Worm (Caenorhabditis elegans) whole organism, L3 larva: ENCODE data around the gene cutl-29.
A peak's percentile ranks its signal among the peaks of the same experiment; 100 is the strongest.

ENCODE experiments used
- R02D3.7 ChIP-seq: fragments of 150-350 bp; optimal IDR thresholded peaks from 2 replicates; lab custom pipeline; 2014; ENCODE audit warnings: missing biosample characterization, missing genetic modification characterization
- ZK546.5 ChIP-seq: sonication (generic microtip); optimal IDR thresholded peaks from 2 replicates; lab custom pipeline; 2017; ENCODE audit warnings: missing biosample characterization, missing genetic modification characterization
- aly-2 ChIP-seq: fragments of 150-350 bp; optimal IDR thresholded peaks from 2 replicates; lab custom pipeline; 2014; ENCODE audit warnings: missing biosample characterization, missing genetic modification characterization
- ama-1 ChIP-seq: fragments of 150-350 bp; optimal IDR thresholded peaks from 2 replicates; lab custom pipeline; 2018
- ceh-16 ChIP-seq: sonication (generic microtip); optimal IDR thresholded peaks from 2 replicates; lab custom pipeline; 2017; ENCODE audit warnings: missing biosample characterization, missing genetic modification characterization
- ceh-28 ChIP-seq: fragments of 150-350 bp; optimal IDR thresholded peaks from 2 replicates; lab custom pipeline; 2014; ENCODE audit warnings: missing biosample characterization, missing genetic modification reagents, missing genetic modification characterization
- ceh-82 ChIP-seq: fragments of 150-350 bp; optimal IDR thresholded peaks from 2 replicates; lab custom pipeline; 2014; ENCODE audit warnings: missing biosample characterization, missing genetic modification characterization
- ceh-9 ChIP-seq: sonication (generic microtip); optimal IDR thresholded peaks from 2 replicates; lab custom pipeline; 2018; ENCODE audit warnings: missing biosample characterization, missing genetic modification characterization
- daf-12 ChIP-seq: fragments of 150-350 bp; optimal IDR thresholded peaks from 2 replicates; lab custom pipeline; 2014; ENCODE audit warnings: missing biosample characterization, missing genetic modification reagents, missing genetic modification characterization
- egl-27 ChIP-seq: sonication (generic microtip); optimal IDR thresholded peaks from 4 replicates; lab custom pipeline; 2017; ENCODE audit warnings: missing biosample characterization, missing genetic modification reagents, missing genetic modification characterization
- egl-5 ChIP-seq: fragments of 150-350 bp; optimal IDR thresholded peaks from 2 replicates; lab custom pipeline; 2017; ENCODE audit warnings: missing biosample characterization, missing genetic modification reagents, missing genetic modification characterization, inconsistent platforms
- elt-1 ChIP-seq: fragments of 150-350 bp; optimal IDR thresholded peaks from 2 replicates; lab custom pipeline; 2014; ENCODE audit warnings: missing biosample characterization, missing genetic modification characterization
- elt-2 ChIP-seq: sonication (generic microtip); optimal IDR thresholded peaks from 2 replicates; lab custom pipeline; 2016; ENCODE audit warnings: missing genetic modification reagents, mild to moderate bottlenecking, missing genetic modification characterization, missing compliant biosample characterization
- elt-3 ChIP-seq, 3 experiments: fragments of 150-350 bp in 1 of 3; sonication (generic microtip) in 2 of 3; optimal IDR thresholded peaks; 2 replicates in 2 of 3; 4 replicates in 1 of 3; lab custom pipeline; 2014 to 2017; ENCODE audit warnings: missing biosample characterization in 3 of 3, missing genetic modification characterization in 3 of 3
- eor-1 ChIP-seq, 2 experiments: fragments of 150-350 bp; optimal IDR thresholded peaks; 2 replicates each; lab custom pipeline; 2014 to 2018; ENCODE audit warnings: missing biosample characterization in 2 of 2, missing genetic modification characterization in 2 of 2
- fkh-10 ChIP-seq: sonication (generic microtip); optimal IDR thresholded peaks from 2 replicates; lab custom pipeline; 2017; ENCODE audit warnings: missing biosample characterization, missing genetic modification reagents, missing genetic modification characterization
- fkh-2 ChIP-seq: fragments of 150-350 bp; optimal IDR thresholded peaks from 2 replicates; lab custom pipeline; 2014; ENCODE audit warnings: missing biosample characterization, missing genetic modification reagents, missing genetic modification characterization
- fos-1 ChIP-seq: fragments of 150-350 bp; optimal IDR thresholded peaks from 2 replicates; lab custom pipeline; 2014; ENCODE audit warnings: missing biosample characterization, missing genetic modification characterization
- hmg-11 ChIP-seq: sonication (generic microtip); optimal IDR thresholded peaks from 2 replicates; lab custom pipeline; 2016; ENCODE audit warnings: missing genetic modification characterization, missing compliant biosample characterization
- jun-1 ChIP-seq: fragments of 150-350 bp; optimal IDR thresholded peaks from 2 replicates; lab custom pipeline; 2014; ENCODE audit warnings: missing biosample characterization, missing genetic modification reagents, missing genetic modification characterization
- lin-15B ChIP-seq: fragments of 150-350 bp; optimal IDR thresholded peaks from 2 replicates; lab custom pipeline; 2014; ENCODE audit warnings: missing biosample characterization, missing genetic modification characterization
- lin-39 ChIP-seq: fragments of 150-350 bp; optimal IDR thresholded peaks from 2 replicates; lab custom pipeline; 2018; ENCODE audit warnings: missing biosample characterization, missing genetic modification reagents, missing genetic modification characterization
- lsy-12 ChIP-seq: sonication (generic microtip); optimal IDR thresholded peaks from 2 replicates; lab custom pipeline; 2016; ENCODE audit warnings: mild to moderate bottlenecking, missing genetic modification characterization, missing compliant biosample characterization
- mdl-1 ChIP-seq: fragments of 150-350 bp; optimal IDR thresholded peaks from 2 replicates; lab custom pipeline; 2014; ENCODE audit warnings: missing biosample characterization, missing genetic modification characterization
- mml-1 ChIP-seq: fragments of 150-350 bp; sonication (generic microtip); optimal IDR thresholded peaks from 3 replicates; lab custom pipeline; 2014; ENCODE audit warnings: missing biosample characterization, missing genetic modification characterization
- nfya-1 ChIP-seq: sonication (generic microtip); optimal IDR thresholded peaks from 2 replicates; lab custom pipeline; 2017; ENCODE audit warnings: missing genetic modification characterization, mild to moderate bottlenecking, missing compliant biosample characterization, antibody characterized with exemption, moderate library complexity; ENCODE audit not compliant: insufficient read depth
- nhr-11 ChIP-seq: fragments of 150-350 bp; optimal IDR thresholded peaks from 2 replicates; lab custom pipeline; 2014; ENCODE audit warnings: missing biosample characterization, missing genetic modification characterization
- nhr-12 ChIP-seq: fragments of 150-350 bp; optimal IDR thresholded peaks from 2 replicates; lab custom pipeline; 2014; ENCODE audit warnings: missing biosample characterization, missing genetic modification characterization
- nhr-23 ChIP-seq: fragments of 150-350 bp; optimal IDR thresholded peaks from 2 replicates; lab custom pipeline; 2014; ENCODE audit warnings: missing biosample characterization, missing genetic modification reagents, missing genetic modification characterization
- nhr-237 ChIP-seq: fragments of 150-350 bp; optimal IDR thresholded peaks from 2 replicates; lab custom pipeline; 2014; ENCODE audit warnings: missing biosample characterization, missing genetic modification characterization
- nhr-25 ChIP-seq: sonication (generic microtip); optimal IDR thresholded peaks from 2 replicates; lab custom pipeline; 2017; ENCODE audit warnings: missing biosample characterization, missing genetic modification characterization
- nhr-28 ChIP-seq: fragments of 150-350 bp; optimal IDR thresholded peaks from 2 replicates; lab custom pipeline; 2014; ENCODE audit warnings: missing biosample characterization, missing genetic modification characterization
- nhr-43 ChIP-seq: sonication (generic microtip); optimal IDR thresholded peaks from 2 replicates; lab custom pipeline; 2016; ENCODE audit warnings: mild to moderate bottlenecking, missing genetic modification characterization, missing compliant biosample characterization; ENCODE audit not compliant: poor library complexity, severe bottlenecking
- nhr-67 ChIP-seq: fragments of 150-350 bp; optimal IDR thresholded peaks from 2 replicates; lab custom pipeline; 2014; ENCODE audit warnings: missing biosample characterization, missing genetic modification characterization
- nhr-76 ChIP-seq: fragments of 150-350 bp; sonication (generic microtip); optimal IDR thresholded peaks from 5 replicates; lab custom pipeline; 2014; ENCODE audit warnings: missing biosample characterization, missing genetic modification characterization
- nhr-77 ChIP-seq: fragments of 150-350 bp; optimal IDR thresholded peaks from 2 replicates; lab custom pipeline; 2014; ENCODE audit warnings: missing biosample characterization, missing genetic modification characterization
- pha-4 ChIP-seq: fragments of 150-350 bp; optimal IDR thresholded peaks from 2 replicates; lab custom pipeline; 2014; ENCODE audit warnings: missing biosample characterization, missing genetic modification reagents, missing genetic modification characterization
- pqm-1 ChIP-seq: fragments of 150-350 bp; optimal IDR thresholded peaks from 2 replicates; lab custom pipeline; 2017; ENCODE audit warnings: missing biosample characterization, missing genetic modification characterization, inconsistent platforms
- sea-2 ChIP-seq: fragments of 150-350 bp; sonication (generic microtip); optimal IDR thresholded peaks from 4 replicates; lab custom pipeline; 2014; ENCODE audit warnings: missing biosample characterization, missing genetic modification reagents, missing genetic modification characterization
- skn-1 ChIP-seq: fragments of 150-350 bp; optimal IDR thresholded peaks from 2 replicates; lab custom pipeline; 2014; ENCODE audit warnings: missing biosample characterization, missing genetic modification characterization
- snpc-4 ChIP-seq: fragments of 150-350 bp; optimal IDR thresholded peaks from 2 replicates; lab custom pipeline; 2014; ENCODE audit warnings: missing biosample characterization, missing genetic modification characterization
- tbx-2 ChIP-seq: sonication (generic microtip); optimal IDR thresholded peaks from 2 replicates; lab custom pipeline; 2016; ENCODE audit warnings: mild to moderate bottlenecking, missing genetic modification characterization, missing compliant biosample characterization
- unc-39 ChIP-seq: sonication (generic microtip); optimal IDR thresholded peaks from 4 replicates; lab custom pipeline; 2017; ENCODE audit warnings: missing biosample characterization, missing genetic modification characterization
- unc-62 ChIP-seq: fragments of 150-350 bp; sonication (generic microtip); optimal IDR thresholded peaks from 4 replicates; lab custom pipeline; 2014; ENCODE audit warnings: missing biosample characterization, missing genetic modification reagents, missing genetic modification characterization
- zag-1 ChIP-seq: fragments of 150-350 bp; optimal IDR thresholded peaks from 2 replicates; lab custom pipeline; 2014; ENCODE audit warnings: missing biosample characterization, missing genetic modification characterization
- ztf-11 ChIP-seq: fragments of 150-350 bp; optimal IDR thresholded peaks from 2 replicates; lab custom pipeline; 2014; ENCODE audit warnings: missing biosample characterization, missing genetic modification characterization
- ztf-4 ChIP-seq: fragments of 150-350 bp; optimal IDR thresholded peaks from 2 replicates; lab custom pipeline; 2014; ENCODE audit warnings: missing biosample characterization, missing genetic modification characterization

The cutl-29 gene

DNA sequence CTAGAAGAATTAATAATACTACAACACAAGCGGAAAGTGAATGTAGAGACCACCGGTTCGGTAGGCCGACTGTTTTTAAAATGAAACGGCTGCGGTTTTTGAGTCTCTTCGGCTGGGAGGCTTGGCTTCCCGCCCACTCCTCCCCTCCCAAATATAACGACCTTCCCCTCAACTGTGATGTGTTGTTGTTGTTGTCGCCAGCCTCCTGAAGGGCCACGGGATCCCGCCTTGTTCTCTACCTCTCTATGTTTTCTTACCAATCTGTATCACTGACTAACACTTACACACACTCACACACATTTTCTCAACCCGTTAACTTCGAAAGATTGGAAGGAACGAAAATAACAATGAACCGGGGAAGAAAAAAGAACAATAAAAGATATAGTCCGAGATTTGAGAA, 37.3 kb downstream of the cutl-29 start:
- TF ChIP-seq pqm-1 (tag; lab: Kevin White, UChicago), result no peak
- TF ChIP-seq nhr-76 (tag; lab: Kevin White, UChicago), result no peak
- no peak for TF ChIP-seq nhr-23 (tag; lab: Kevin White, UChicago)
- no peak for TF ChIP-seq egl-27 (tag; lab: Kevin White, UChicago)
- TF ChIP-seq nhr-25 (tag; lab: Kevin White, UChicago), result no peak
- no peak for TF ChIP-seq mml-1 (tag; lab: Kevin White, UChicago)
- no peak for TF ChIP-seq R02D3.7 (tag; lab: Kevin White, UChicago)
- no peak for TF ChIP-seq unc-62
- no peak for TF ChIP-seq snpc-4
- TF ChIP-seq fkh-2, result no peak
- TF ChIP-seq ceh-82 (tag; lab: Kevin White, UChicago), result no peak

DNA sequence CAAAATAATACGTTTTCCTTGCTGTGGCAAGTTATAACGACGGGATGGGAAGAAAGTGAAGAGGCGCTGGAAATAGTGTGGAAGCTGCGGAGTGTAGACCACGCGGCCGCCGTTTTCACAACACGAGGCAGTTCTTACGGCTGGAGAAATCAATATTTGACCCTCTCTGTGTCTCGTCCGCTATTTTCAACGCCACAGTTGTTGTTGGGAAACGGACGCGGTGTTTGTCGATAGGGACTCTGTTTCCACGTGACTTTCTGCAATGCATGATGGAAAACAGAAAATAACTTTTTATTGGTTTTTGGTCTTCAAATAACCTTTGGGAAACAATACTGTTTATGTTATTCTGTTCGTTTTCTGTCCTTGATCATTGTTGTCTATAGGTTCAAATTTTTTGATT, 39.0 kb downstream of the cutl-29 start, which contains the start of gene K02A6.3:
Gene K02A6.3 (minus strand): TSS at position 74 of the 400 bp plus-strand sequence.
- TF ChIP-seq egl-5 (no peak), unc-39 (tag; lab: Kevin White, UChicago) (no peak), nfya-1 (peak; percentile 86), egl-27 (tag; lab: Kevin White, UChicago) (peak; percentile 47), ZK546.5 (tag; lab: Kevin White, UChicago) (no peak), lsy-12 (tag; lab: Kevin White, UChicago) (peak; percentile 84), ztf-4 (tag; lab: Kevin White, UChicago) (peak; percentile 61), jun-1 (peak; percentile 88), eor-1 (tag; optimal IDR thresholded peaks at IDR 0.05; lab: Kevin White, UChicago) (peak in 1 of 2 experiments; percentile 59), ztf-11 (tag; lab: Kevin White, UChicago) (no peak), sea-2 (GFP tag; lab: Kevin White, UChicago) (peak; percentile 29), snpc-4 (peak; percentile 38), nhr-12 (tag; lab: Kevin White, UChicago) (no peak), fkh-2 (no peak), nhr-77 (tag; lab: Kevin White, UChicago) (no peak), elt-1 (tag; lab: Kevin White, UChicago) (peak; percentile 4), lin-15B (no peak), nhr-67 (tag; lab: Kevin White, UChicago) (no peak), elt-2 (tag; lab: Kevin White, UChicago) (peak; percentile 78), ceh-16 (no peak), hmg-11 (tag; lab: Kevin White, UChicago) (peak; percentile 85), R02D3.7 (tag; lab: Kevin White, UChicago) (peak; percentile 41), fos-1 (no peak), ceh-9 (no peak), fkh-10 (no peak), daf-12 (tag; lab: Kevin White, UChicago) (no peak), zag-1 (no peak), ceh-28 (peak; percentile 92), nhr-237 (tag; lab: Kevin White, UChicago) (no peak), mdl-1 (peak; percentile 95), ceh-82 (tag; lab: Kevin White, UChicago) (no peak), nhr-28 (tag; lab: Kevin White, UChicago) (no peak), lin-39 (tag; lab: Kevin White, UChicago) (peak; percentile 76), nhr-76 (tag; lab: Kevin White, UChicago) (peak; percentile 28), nhr-23 (tag; lab: Kevin White, UChicago) (peak; percentile 84), elt-3 (tag; optimal IDR thresholded peaks at IDR 0.05; lab: Kevin White, UChicago) (no peak), nhr-25 (tag; lab: Kevin White, UChicago) (peak; percentile 94), tbx-2 (peak; percentile 71), nhr-11 (peak; percentile 59), pqm-1 (tag; lab: Kevin White, UChicago) (peak; percentile 81), mml-1 (tag; lab: Kevin White, UChicago) (no peak), nhr-43 (tag; lab: Kevin White, UChicago) (peak; percentile 92), skn-1 (tag; lab: Kevin White, UChicago) (peak; percentile 85), aly-2 (tag; lab: Kevin White, UChicago) (no peak), pha-4 (tag; lab: Kevin White, UChicago) (peak; percentile 99), ama-1 (lab: Kevin White, UChicago) (peak; percentile 76), unc-62 (no peak)
- TF ChIP-seq, all 47 proteins: peak for 25
